Worm (Caenorhabditis elegans): ENCODE results near the gene rme-1.

The rme-1 gene

ce11 chrV:6208585-6208984 is at the start of gene rme-1:
Gene rme-1 (plus strand): TSS chrV:6208885.
- TF ChIP-seq W03F9.2 (tag; optimal IDR thresholded peaks at IDR 0.05) (no peak), dao-5 (tag; optimal IDR thresholded peaks at IDR 0.05) (no peak), him-1 (tag; optimal IDR thresholded peaks at IDR 0.05) (no peak)

ce11 chrV:6202573-6202972 is 6.1 kb upstream of the rme-1 start, which contains the start of gene ttn-1:
Gene ttn-1 (minus strand): TSS chrV:6202632.
- no peak for TF ChIP-seq him-1 (tag; optimal IDR thresholded peaks at IDR 0.05)
- TF ChIP-seq W03F9.2 (tag; optimal IDR thresholded peaks at IDR 0.05), result no peak
- TF ChIP-seq dao-5 (tag; optimal IDR thresholded peaks at IDR 0.05), result no peak

- no peak for TF ChIP-seq W03F9.2 (tag; optimal IDR thresholded peaks at IDR 0.05)
- no peak for TF ChIP-seq him-1 (tag; optimal IDR thresholded peaks at IDR 0.05)
- TF ChIP-seq dao-5 (tag; optimal IDR thresholded peaks at IDR 0.05), result no peak
Observed at ce11 chrV:6204046-6204445, 4.6 kb upstream of the rme-1 start.

ce11 chrV:6206498-6206897 is 2.2 kb upstream of the rme-1 start, which contains the start of gene W06H8.2:
Gene W06H8.2 (plus strand): TSS chrV:6206755.
- TF ChIP-seq him-1 (tag; optimal IDR thresholded peaks at IDR 0.05), result no peak
- no peak for TF ChIP-seq W03F9.2 (tag; optimal IDR thresholded peaks at IDR 0.05)
- TF ChIP-seq dao-5 (tag; optimal IDR thresholded peaks at IDR 0.05), result no peak

ce11 chrV:6209930-6210647 is 1.4 kb downstream of the rme-1 start:
- TF ChIP-seq dao-5 (tag; optimal IDR thresholded peaks at IDR 0.05) (no peak), him-1 (tag; optimal IDR thresholded peaks at IDR 0.05) (no peak), W03F9.2 (tag; optimal IDR thresholded peaks at IDR 0.05) (no peak)

ce11 chrV:6211509-6211908 is 2.8 kb downstream of the rme-1 start:
- TF ChIP-seq him-1 (tag; optimal IDR thresholded peaks at IDR 0.05), result no peak

- TF ChIP-seq W03F9.2 (tag; optimal IDR thresholded peaks at IDR 0.05) (no peak), dao-5 (tag; optimal IDR thresholded peaks at IDR 0.05) (no peak), him-1 (tag; optimal IDR thresholded peaks at IDR 0.05) (no peak)
Observed at ce11 chrV:6212566-6212965, 3.9 kb downstream of the rme-1 start.

ce11 chrV:6213216-6213735 is 4.6 kb downstream of the rme-1 start:
- no peak for TF ChIP-seq dao-5 (tag; optimal IDR thresholded peaks at IDR 0.05)

ce11 chrV:6213845-6214244 is 5.2 kb downstream of the rme-1 start:
- TF ChIP-seq him-1 (tag; optimal IDR thresholded peaks at IDR 0.05) (no peak), dao-5 (tag; optimal IDR thresholded peaks at IDR 0.05) (no peak), W03F9.2 (tag; optimal IDR thresholded peaks at IDR 0.05) (no peak)

- no peak for TF ChIP-seq dao-5 (tag; optimal IDR thresholded peaks at IDR 0.05)
- peak; percentile 24 for TF ChIP-seq W03F9.2 (tag; optimal IDR thresholded peaks at IDR 0.05)
Observed at ce11 chrV:6214465-6214864, 5.8 kb downstream of the rme-1 start.

ce11 chrV:6217142-6217541 is 8.5 kb downstream of the rme-1 start:
- TF ChIP-seq him-1 (tag; optimal IDR thresholded peaks at IDR 0.05) (no peak), W03F9.2 (tag; optimal IDR thresholded peaks at IDR 0.05) (no peak), dao-5 (tag; optimal IDR thresholded peaks at IDR 0.05) (no peak)

- TF ChIP-seq dao-5 (tag; optimal IDR thresholded peaks at IDR 0.05), result no peak
- no peak for TF ChIP-seq W03F9.2 (tag; optimal IDR thresholded peaks at IDR 0.05)
- TF ChIP-seq him-1 (tag; optimal IDR thresholded peaks at IDR 0.05), result no peak
Observed at ce11 chrV:6217834-6218233, 9.1 kb downstream of the rme-1 start, which contains the start of gene str-206. Gene str-206 (plus strand): TSS chrV:6218134.

ce11 chrV:6220752-6221151 is 12.1 kb downstream of the rme-1 start:
- TF ChIP-seq W03F9.2 (tag; optimal IDR thresholded peaks at IDR 0.05), result no peak
- TF ChIP-seq dao-5 (tag; optimal IDR thresholded peaks at IDR 0.05), result no peak
- no peak for TF ChIP-seq him-1 (tag; optimal IDR thresholded peaks at IDR 0.05)

- TF ChIP-seq dao-5 (tag; optimal IDR thresholded peaks at IDR 0.05) (no peak), him-1 (tag; optimal IDR thresholded peaks at IDR 0.05) (no peak), W03F9.2 (tag; optimal IDR thresholded peaks at IDR 0.05) (no peak)
Observed at ce11 chrV:6221292-6221691, 12.6 kb downstream of the rme-1 start.

ce11 chrV:6222171-6222733 is 13.6 kb downstream of the rme-1 start:
- TF ChIP-seq him-1 (tag; optimal IDR thresholded peaks at IDR 0.05) (no peak), W03F9.2 (tag; optimal IDR thresholded peaks at IDR 0.05) (no peak), dao-5 (tag; optimal IDR thresholded peaks at IDR 0.05) (no peak)
